Worm (Caenorhabditis elegans): Measurements from ENCODE around the gene C08F11.17.

DNA sequence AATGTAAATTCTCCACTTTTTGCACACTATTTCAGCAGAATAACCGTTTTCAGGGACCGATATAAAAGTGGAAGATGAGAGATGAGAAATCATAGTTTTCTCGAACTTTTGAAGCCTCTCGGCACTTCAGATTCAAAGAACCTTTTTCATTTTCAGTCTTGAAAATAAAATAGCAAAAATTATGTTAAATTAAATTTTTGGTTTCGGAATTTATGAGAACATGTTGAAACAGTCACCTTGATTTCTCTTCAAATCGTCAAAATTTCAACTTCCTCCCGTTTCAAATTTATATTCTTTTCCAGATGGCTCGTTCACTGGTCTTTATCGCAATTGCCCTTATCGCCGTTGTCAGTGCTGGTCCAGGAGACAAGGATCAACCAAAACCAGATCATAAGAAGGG lies 28.5 kb upstream of the C08F11.17 start, which contains the start of gene srlf-26:
- TF ChIP-seq C34B4.2 (tag; optimal IDR thresholded peaks at IDR 0.05) (no peak), ama-1 (optimal IDR thresholded peaks at IDR 0.05) (no peak), alr-1 (tag; optimal IDR thresholded peaks at IDR 0.05; ENCODE audit: borderline replicate concordance) (no peak), efl-1 (optimal IDR thresholded peaks at IDR 0.05) (no peak), efl-1 (GFP tag; optimal IDR thresholded peaks at IDR 0.05 in 1 of 2) (no peak), jun-1 (tag; optimal IDR thresholded peaks at IDR 0.05) (no peak), blmp-1 (tag; optimal IDR thresholded peaks at IDR 0.05) (no peak), pqm-1 (tag; optimal IDR thresholded peaks at IDR 0.05) (no peak), nhr-11 (tag; optimal IDR thresholded peaks at IDR 0.05) (no peak), lin-13 (GFP tag; optimal IDR thresholded peaks at IDR 0.05) (no peak), rnt-1 (tag; optimal IDR thresholded peaks at IDR 0.05) (no peak), aha-1 (tag; optimal IDR thresholded peaks at IDR 0.05) (no peak)
